Fruit fly (Drosophila melanogaster) whole organism, adult: ENCODE measurements around the gene Pex19.

Experiments
- CG11617 ChIP-seq: fragments of 200-800 bp; sonication (Bioruptor generic); optimal IDR thresholded peaks from 2 replicates; lab custom pipeline; 2017; ENCODE audit warnings: mild to moderate bottlenecking, missing biosample characterization, missing genetic modification reagents, missing genetic modification characterization
- CG12768 ChIP-seq: fragments of 200-800 bp; sonication (Bioruptor generic); optimal IDR thresholded peaks from 2 replicates; lab custom pipeline; 2017; ENCODE audit warnings: missing biosample characterization, missing genetic modification characterization, mild to moderate bottlenecking, moderate library complexity, missing genetic modification reagents
- CG14711 ChIP-seq: fragments of 200-800 bp; sonication (Bioruptor generic); optimal IDR thresholded peaks from 2 replicates; lab custom pipeline; 2018; ENCODE audit warnings: missing biosample characterization, mild to moderate bottlenecking, missing genetic modification characterization, moderate library complexity
- CG1620 ChIP-seq: fragments of 200-800 bp; sonication (Bioruptor generic); optimal IDR thresholded peaks from 2 replicates; lab custom pipeline; 2016; ENCODE audit warnings: missing biosample characterization, missing genetic modification characterization
- CG33017 ChIP-seq: fragments of 200-800 bp; sonication (Bioruptor generic); optimal IDR thresholded peaks from 2 replicates; lab custom pipeline; 2018; ENCODE audit warnings: missing biosample characterization, mild to moderate bottlenecking, missing genetic modification characterization, moderate library complexity
- CG5204 ChIP-seq: fragments of 200-800 bp; sonication (Bioruptor generic); optimal IDR thresholded peaks from 2 replicates; lab custom pipeline; 2016; ENCODE audit warnings: missing biosample characterization, missing genetic modification characterization
- CG7045 ChIP-seq: fragments of 200-800 bp; sonication (Bioruptor generic); optimal IDR thresholded peaks from 2 replicates; lab custom pipeline; 2017; ENCODE audit warnings: missing biosample characterization, mild to moderate bottlenecking, missing genetic modification characterization
- CG7101 ChIP-seq: fragments of 200-800 bp; sonication (Bioruptor generic); optimal IDR thresholded peaks from 2 replicates; lab custom pipeline; 2018; ENCODE audit warnings: missing biosample characterization, mild to moderate bottlenecking, missing genetic modification characterization, moderate library complexity
- Clk ChIP-seq: fragments of 200-800 bp; sonication (Bioruptor generic); optimal IDR thresholded peaks from 2 replicates; lab custom pipeline; 2017; ENCODE audit warnings: missing biosample characterization, missing genetic modification characterization
- Crg-1 ChIP-seq: fragments of 200-800 bp; sonication (Bioruptor generic); optimal IDR thresholded peaks from 2 replicates; lab custom pipeline; 2016; ENCODE audit warnings: missing biosample characterization, missing genetic modification characterization
- Hr96 ChIP-seq: fragments of 200-800 bp; sonication (Bioruptor generic); optimal IDR thresholded peaks from 2 replicates; lab custom pipeline; 2016; ENCODE audit warnings: missing biosample characterization, missing genetic modification characterization
- Mnt ChIP-seq: fragments of 200-800 bp; sonication (Bioruptor generic); optimal IDR thresholded peaks from 2 replicates; lab custom pipeline; 2016; ENCODE audit warnings: missing biosample characterization, mild to moderate bottlenecking, missing genetic modification characterization
- bab1 ChIP-seq: fragments of 200-800 bp; sonication (Bioruptor generic); optimal IDR thresholded peaks from 3 replicates; lab custom pipeline; 2019; ENCODE audit warnings: missing biosample characterization, mild to moderate bottlenecking, missing genetic modification characterization, moderate library complexity
- cic ChIP-seq: fragments of 200-800 bp; sonication (Bioruptor generic); optimal IDR thresholded peaks from 2 replicates; lab custom pipeline; 2017; ENCODE audit warnings: missing biosample characterization, mild to moderate bottlenecking, missing genetic modification characterization, moderate library complexity
- cnc ChIP-seq, 2 experiments: fragments of >200 bp; optimal IDR thresholded peaks; 2 replicates each; lab custom pipeline; 2017
- kay ChIP-seq: fragments of 200-800 bp; sonication (Bioruptor generic); peaks from one replicate; lab custom pipeline; 2016; ENCODE audit warnings: missing biosample characterization, missing genetic modification characterization, borderline replicate concordance
- ovo ChIP-seq: fragments of 200-800 bp; sonication (Bioruptor generic); optimal IDR thresholded peaks from 2 replicates; lab custom pipeline; 2016; ENCODE audit warnings: missing biosample characterization, missing genetic modification characterization
- pad ChIP-seq: fragments of 200-800 bp; sonication (Bioruptor generic); optimal IDR thresholded peaks from 3 replicates; lab custom pipeline; 2017; ENCODE audit warnings: missing biosample characterization, missing genetic modification characterization, mild to moderate bottlenecking, moderate library complexity, missing genetic modification reagents
- tj ChIP-seq: fragments of 200-800 bp; sonication (Bioruptor generic); optimal IDR thresholded peaks from 3 replicates; lab custom pipeline; 2017; ENCODE audit warnings: missing biosample characterization, mild to moderate bottlenecking, missing genetic modification characterization, moderate library complexity
- toe ChIP-seq: fragments of 200-800 bp; sonication (Bioruptor generic); optimal IDR thresholded peaks from 2 replicates; lab custom pipeline; 2016; ENCODE audit warnings: missing biosample characterization, missing genetic modification characterization

The Pex19 gene

DNA sequence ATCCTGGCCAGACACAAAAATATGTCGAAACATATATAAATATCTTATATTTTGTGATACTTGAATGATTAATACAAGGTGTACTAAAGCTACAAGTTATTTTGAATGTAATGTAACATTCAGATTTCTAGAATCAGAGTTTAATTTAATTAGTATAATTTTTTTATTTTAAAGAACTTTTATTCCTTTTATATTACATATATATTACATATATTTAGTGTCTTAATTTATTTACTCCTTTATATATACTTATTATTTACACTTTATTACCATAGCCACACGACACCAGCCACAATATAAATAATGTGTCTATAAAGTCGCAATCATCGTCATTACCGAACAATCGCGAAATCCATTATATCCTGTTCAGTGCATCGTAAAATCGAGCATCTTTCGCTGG lies at the start of gene Pex19:
Gene Pex19, plus strand, starts transcription at position 301 of the 400 bp plus-strand sequence.
- no peak for TF ChIP-seq Hr96
- no peak for TF ChIP-seq Clk (GFP tag; lab: Kevin White, UChicago)
- TF ChIP-seq kay (GFP tag; lab: Kevin White, UChicago) = no peak
- TF ChIP-seq bab1 (GFP tag; lab: Kevin White, UChicago) = no peak
- no peak for TF ChIP-seq ovo (GFP tag; lab: Kevin White, UChicago)
- no peak for TF ChIP-seq CG11617
- no peak for TF ChIP-seq cnc (optimal IDR thresholded peaks at IDR 0.05; lab: Kevin White, UChicago)
- no peak for TF ChIP-seq CG1620
- TF ChIP-seq CG33017 (tag; lab: Kevin White, UChicago) = no peak
- TF ChIP-seq CG12768 (GFP tag; lab: Kevin White, UChicago) = no peak
- no peak for TF ChIP-seq CG5204 (GFP tag; lab: Kevin White, UChicago)
- no peak for TF ChIP-seq pad
- TF ChIP-seq toe = no peak
- TF ChIP-seq CG14711 (tag; lab: Kevin White, UChicago) = no peak
- TF ChIP-seq CG7101 = no peak
- no peak for TF ChIP-seq tj (GFP tag; lab: Kevin White, UChicago)
- TF ChIP-seq Mnt (GFP tag; lab: Kevin White, UChicago) = no peak

DNA sequence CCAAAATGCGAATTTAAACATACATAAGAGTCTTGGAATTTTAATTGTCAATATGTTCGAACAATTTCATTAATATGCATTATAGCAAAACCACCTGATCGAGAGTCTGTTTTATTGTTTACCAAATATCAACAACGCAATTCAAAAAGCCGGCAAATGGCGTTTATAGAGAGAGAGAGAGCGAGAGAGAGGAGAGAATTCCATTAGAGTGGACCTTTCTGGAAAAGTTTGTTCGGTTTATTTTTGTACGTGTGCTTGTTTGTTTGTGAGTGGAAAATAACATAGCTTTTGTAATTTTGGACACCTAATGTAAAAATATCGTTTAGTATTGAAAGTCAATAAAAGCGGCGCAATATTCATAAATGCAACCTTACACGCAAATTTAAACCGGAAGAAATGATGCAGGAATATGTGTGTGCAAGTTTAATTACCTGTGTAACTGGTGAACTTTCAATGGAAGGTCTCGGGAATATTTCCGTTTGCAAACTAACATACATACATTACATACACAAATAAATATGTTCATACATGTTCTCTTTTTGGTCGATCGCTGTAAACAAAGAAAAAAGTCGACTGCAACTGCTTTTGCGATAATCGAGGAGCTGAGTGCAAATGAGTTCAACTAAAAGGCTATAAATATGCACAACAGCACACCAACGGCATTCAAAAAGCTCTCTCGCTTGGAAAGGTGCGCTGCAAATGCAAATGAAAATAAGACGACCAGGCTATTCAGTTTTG lies 46.8 kb upstream of the Pex19 start, which contains the start of gene CG6785:
Gene CG6785, minus strand, starts transcription at position 588 of the 738 bp plus-strand sequence.
- TF ChIP-seq Crg-1 (GFP tag; lab: Kevin White, UChicago) (peak; percentile 92), CG7101 (peak; percentile 96), CG11617 (peak; percentile 95), Mnt (GFP tag; lab: Kevin White, UChicago) (peak; percentile 78), CG14711 (tag; lab: Kevin White, UChicago) (peak; percentile 87), CG7045 (GFP tag; lab: Kevin White, UChicago) (peak; percentile 83), kay (GFP tag; lab: Kevin White, UChicago) (peak; percentile 96), cnc (optimal IDR thresholded peaks at IDR 0.05; lab: Kevin White, UChicago) (no peak), CG1620 (peak; percentile 71), bab1 (GFP tag; lab: Kevin White, UChicago) (peak; percentile 93), CG12768 (GFP tag; lab: Kevin White, UChicago) (peak; percentile 90), cic (GFP tag; lab: Kevin White, UChicago) (peak; percentile 87), Hr96 (peak; percentile 61), pad (peak; percentile 69), ovo (GFP tag; lab: Kevin White, UChicago) (peak; percentile 73), Clk (GFP tag; lab: Kevin White, UChicago) (peak; percentile 56), tj (GFP tag; lab: Kevin White, UChicago) (peak; percentile 81), CG33017 (tag; lab: Kevin White, UChicago) (peak; percentile 88), toe (peak; percentile 60), CG5204 (GFP tag; lab: Kevin White, UChicago) (peak; percentile 79)

DNA sequence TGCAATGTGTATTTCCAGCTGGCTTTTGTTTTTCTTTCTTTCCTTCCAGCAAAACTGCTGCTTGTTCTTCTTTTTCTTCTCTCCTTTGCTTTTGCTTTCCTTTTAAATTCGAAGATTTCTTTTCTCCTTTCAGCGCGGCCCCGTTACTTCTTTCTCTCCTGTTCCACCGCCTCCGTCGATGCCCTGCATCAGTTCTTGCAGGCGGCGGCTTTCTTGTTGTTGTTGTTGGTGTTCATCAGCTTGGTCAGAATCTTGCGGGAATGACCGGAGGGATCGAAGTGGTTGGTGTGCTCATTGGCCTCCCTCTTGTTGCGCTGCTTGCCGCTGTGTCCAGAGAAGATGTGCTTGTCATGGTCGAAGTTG lies 46.1 kb upstream of the Pex19 start:
- TF ChIP-seq cnc (optimal IDR thresholded peaks at IDR 0.05; lab: Kevin White, UChicago) (peak in 1 of 2 experiments; percentile 48), pad (peak; percentile 81), tj (GFP tag; lab: Kevin White, UChicago) (no peak), cic (GFP tag; lab: Kevin White, UChicago) (no peak)

DNA sequence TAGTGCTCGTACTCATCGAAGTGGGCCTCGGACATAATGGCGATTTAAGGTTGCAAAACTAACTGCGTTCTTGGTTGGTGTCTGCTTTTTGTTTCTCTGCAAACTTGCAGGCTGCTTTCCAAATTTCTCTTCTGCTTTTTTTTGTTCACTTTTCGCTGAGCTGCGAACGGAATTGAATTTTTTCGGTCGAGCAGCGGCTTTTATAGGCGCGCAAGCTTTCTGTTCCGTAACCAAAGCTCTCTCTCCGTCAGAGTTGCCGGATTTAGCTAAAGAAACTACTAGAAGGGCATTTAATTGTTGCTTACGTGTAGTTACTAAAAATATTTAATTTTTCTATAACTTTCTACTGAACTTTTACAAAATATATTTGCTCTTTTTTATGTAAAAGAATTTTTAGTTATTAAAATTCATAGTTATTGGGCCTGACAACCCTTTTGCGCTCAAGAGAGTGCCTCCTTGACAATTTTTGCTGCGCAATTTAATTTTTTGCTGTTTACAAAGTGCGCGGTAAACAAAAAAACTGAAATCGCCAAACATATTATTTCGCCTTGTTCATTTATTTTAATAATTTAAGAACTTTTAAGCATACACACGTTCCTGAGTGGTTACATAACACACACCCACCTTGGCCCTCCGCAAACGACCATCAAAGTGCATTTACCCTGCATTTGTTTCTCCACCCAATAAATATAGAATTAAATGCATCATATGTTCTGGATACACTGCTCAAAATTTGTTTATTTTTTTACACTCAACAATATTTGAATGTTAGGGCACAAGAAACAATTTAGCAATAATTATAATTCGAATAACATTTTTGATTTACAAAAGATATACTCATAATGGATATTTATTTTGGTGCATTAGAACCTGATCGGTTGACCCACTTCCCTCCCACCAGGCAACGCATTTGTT lies 45.4 kb upstream of the Pex19 start, which contains the start of gene CG6770:
Gene CG6770, minus strand, starts transcription at position 178 of the 915 bp plus-strand sequence.
- TF ChIP-seq CG7045 (GFP tag; lab: Kevin White, UChicago) (peak; percentile 82), Crg-1 (GFP tag; lab: Kevin White, UChicago) (peak; percentile 74), CG7101 (peak; percentile 97), toe (peak; percentile 85), kay (GFP tag; lab: Kevin White, UChicago) (peak; percentile 93), CG12768 (GFP tag; lab: Kevin White, UChicago) (peak; percentile 92), CG33017 (tag; lab: Kevin White, UChicago) (peak; percentile 97), Clk (GFP tag; lab: Kevin White, UChicago) (no peak), CG5204 (GFP tag; lab: Kevin White, UChicago) (peak; percentile 85), tj (GFP tag; lab: Kevin White, UChicago) (peak; percentile 96), ovo (GFP tag; lab: Kevin White, UChicago) (peak; percentile 27), bab1 (GFP tag; lab: Kevin White, UChicago) (peak; percentile 89), CG14711 (tag; lab: Kevin White, UChicago) (peak; percentile 100), Mnt (GFP tag; lab: Kevin White, UChicago) (peak; percentile 70), cic (GFP tag; lab: Kevin White, UChicago) (peak; percentile 45), Hr96 (peak; percentile 75), cnc (optimal IDR thresholded peaks at IDR 0.05; lab: Kevin White, UChicago) (no peak), CG11617 (peak; percentile 95), pad (peak; percentile 43), CG1620 (peak; percentile 79)

DNA sequence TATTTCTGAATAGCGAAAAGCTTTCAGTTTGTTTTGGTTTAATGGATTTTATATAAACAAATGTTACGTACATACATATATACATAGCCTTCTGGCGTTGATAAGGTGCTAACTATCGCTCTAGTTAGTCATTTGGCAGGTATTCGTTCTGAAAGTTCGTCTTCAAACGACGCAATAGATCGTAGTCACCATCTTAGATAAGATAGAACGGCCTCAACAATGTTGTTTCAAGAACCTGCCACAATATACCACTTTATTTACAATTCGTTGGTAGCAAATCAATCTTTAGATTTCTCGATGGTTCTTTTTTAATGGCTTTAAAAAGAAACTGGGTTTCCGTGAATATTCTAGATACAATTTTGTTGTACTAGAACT lies 44.8 kb upstream of the Pex19 start:
- TF ChIP-seq cic (GFP tag; lab: Kevin White, UChicago) = no peak
- no peak for TF ChIP-seq kay (GFP tag; lab: Kevin White, UChicago)
- TF ChIP-seq tj (GFP tag; lab: Kevin White, UChicago) = no peak
- no peak for TF ChIP-seq toe
- no peak for TF ChIP-seq Crg-1 (GFP tag; lab: Kevin White, UChicago)
- no peak for TF ChIP-seq Hr96
- no peak for TF ChIP-seq bab1 (GFP tag; lab: Kevin White, UChicago)
- no peak for TF ChIP-seq CG7045 (GFP tag; lab: Kevin White, UChicago)
- no peak for TF ChIP-seq CG11617
- TF ChIP-seq ovo (GFP tag; lab: Kevin White, UChicago) = no peak
- TF ChIP-seq pad = no peak
